Worm (Caenorhabditis elegans) whole organism, midembryonic: Measurements from ENCODE around the gene grl-24.

Experiments used
- T22C8.4 ChIP-seq: fragments of 200-800 bp; sonication (Bioruptor generic); IDR thresholded peaks from 2 replicates; pipeline ENCODE4 v1.3.6; 2022; ENCODE audit warnings: missing genetic modification characterization, missing compliant biosample characterization
- flt-1 ChIP-seq: fragments of 200-800 bp; sonication (Bioruptor generic); IDR thresholded peaks from 2 replicates; pipeline ENCODE4 v1.3.6; 2022; ENCODE audit warnings: missing genetic modification characterization, missing compliant biosample characterization
- med-1 ChIP-seq: sonication (generic microtip); optimal IDR thresholded peaks from 2 replicates; lab custom pipeline; 2017; ENCODE audit warnings: missing genetic modification characterization, mild to moderate bottlenecking, missing compliant biosample characterization, antibody characterized with exemption, missing genetic modification reagents; ENCODE audit not compliant: insufficient read depth
- ztf-29 ChIP-seq: fragments of 200-800 bp; sonication (Bioruptor generic); IDR thresholded peaks from 2 replicates; pipeline ENCODE4 v1.3.6; 2022; ENCODE audit warnings: missing genetic modification reagents, missing genetic modification characterization, missing compliant biosample characterization

DNA sequence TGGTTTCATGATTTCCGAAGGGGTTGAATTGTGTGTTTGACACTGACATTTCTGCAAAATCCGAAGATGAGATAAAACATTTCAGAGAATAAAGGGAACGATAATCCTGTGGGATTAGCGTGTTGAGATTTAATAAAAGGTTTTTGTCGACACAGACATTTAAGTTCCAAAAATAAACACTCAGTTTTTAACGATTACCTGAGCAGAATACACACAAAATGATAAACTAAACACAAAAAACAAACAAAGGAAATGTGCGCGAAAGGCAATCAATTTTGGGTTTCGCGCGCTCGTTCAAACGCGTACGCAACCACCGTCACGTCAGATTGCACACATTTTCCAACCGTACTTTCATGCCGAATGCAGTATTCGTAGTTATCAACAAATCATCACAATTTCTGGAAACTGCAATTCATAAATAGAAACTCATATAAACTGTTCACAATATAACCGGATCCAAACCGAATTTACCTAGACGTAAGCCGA, 14.4 kb downstream of the grl-24 start, which contains the start of gene rif-1.1:
- TF ChIP-seq flt-1 (GFP tag; lab: Robert Waterston, UW) (no peak), T22C8.4 (no peak), med-1 (no peak), ztf-29 (no peak)
